Fruit fly (Drosophila melanogaster) Kc167 (cell line): Measurements from ENCODE around the gene g.

ENCODE experiments used
- Myc ChIP-seq: fragments of >200 bp; optimal IDR thresholded peaks from 2 replicates; lab custom pipeline; 2017; ENCODE audit warnings: missing external identifiers
- Sin3A ChIP-seq: fragments of >200 bp; optimal IDR thresholded peaks from 2 replicates; lab custom pipeline; 2018; ENCODE audit warnings: missing external identifiers
- h ChIP-seq: fragments of >200 bp; optimal IDR thresholded peaks from 3 replicates; lab custom pipeline; 2018; ENCODE audit warnings: missing external identifiers
- insv ChIP-seq: fragments of >200 bp; optimal IDR thresholded peaks from 3 replicates; lab custom pipeline; 2018; ENCODE audit warnings: missing external identifiers
- psq ChIP-seq: fragments of >200 bp; optimal IDR thresholded peaks from 2 replicates; lab custom pipeline; 2017; ENCODE audit warnings: missing external identifiers
- ttk ChIP-seq: sonication (Bioruptor generic); optimal IDR thresholded peaks from 2 replicates; lab custom pipeline; 2017; ENCODE audit warnings: missing external identifiers

Gene g

dm6 chrX:13762372-13762883 is 26.4 kb upstream of the g start, which contains the start of gene rdgB:
Gene rdgB, plus strand, starts transcription at chrX:13762752.
- TF ChIP-seq psq (no peak), ttk (lab: Kevin White, UChicago) (no peak), h (lab: Kevin White, UChicago) (no peak)

dm6 chrX:13761762-13762371 is 25.8 kb upstream of the g start:
- TF ChIP-seq ttk (lab: Kevin White, UChicago) (no peak), insv (lab: Kevin White, UChicago) (no peak), h (lab: Kevin White, UChicago) (no peak), Sin3A (lab: Kevin White, UChicago) (no peak), psq (no peak), Myc (lab: Kevin White, UChicago) (no peak)

- TF ChIP-seq Sin3A (lab: Kevin White, UChicago) (no peak), Myc (lab: Kevin White, UChicago) (no peak), psq (no peak), ttk (lab: Kevin White, UChicago) (no peak), h (lab: Kevin White, UChicago) (no peak), insv (lab: Kevin White, UChicago) (no peak)
These were observed 23.0 kb upstream of the g start, which contains the start of gene Yp3 for dm6 chrX:13758989-13759549. Gene Yp3, plus strand, starts transcription at chrX:13759546.

- TF ChIP-seq ttk (lab: Kevin White, UChicago) (no peak), psq (no peak), Sin3A (lab: Kevin White, UChicago) (no peak), h (lab: Kevin White, UChicago) (no peak), insv (lab: Kevin White, UChicago) (no peak), Myc (lab: Kevin White, UChicago) (no peak)
These were observed 20.8 kb upstream of the g start, which contains the start of the genes CG32625 and Rtc1 for dm6 chrX:13756776-13757312. Gene CG32625, minus strand, starts transcription at chrX:13756826. Gene Rtc1, plus strand, starts transcription at chrX:13757179.

- TF ChIP-seq insv (lab: Kevin White, UChicago) (no peak), psq (no peak), ttk (lab: Kevin White, UChicago) (no peak), Myc (lab: Kevin White, UChicago) (no peak), h (lab: Kevin White, UChicago) (no peak), Sin3A (lab: Kevin White, UChicago) (no peak)
These were observed 19.1 kb upstream of the g start, which contains the start of gene Pdcd4 for dm6 chrX:13755152-13755557. Gene Pdcd4, minus strand, starts transcription at chrX:13755406.

dm6 chrX:13754476-13754875 is 18.4 kb upstream of the g start:
- TF ChIP-seq h (lab: Kevin White, UChicago) (no peak), Myc (lab: Kevin White, UChicago) (no peak), insv (lab: Kevin White, UChicago) (no peak), Sin3A (lab: Kevin White, UChicago) (no peak), psq (no peak), ttk (lab: Kevin White, UChicago) (no peak)

dm6 chrX:13753775-13754174 is 17.7 kb upstream of the g start:
- no peak for TF ChIP-seq insv (lab: Kevin White, UChicago)
- peak; percentile 55 for TF ChIP-seq psq

dm6 chrX:13753101-13753758 is 17.2 kb upstream of the g start:
- TF ChIP-seq psq, result peak; percentile 36
- TF ChIP-seq ttk (lab: Kevin White, UChicago), result no peak
- no peak for TF ChIP-seq Myc (lab: Kevin White, UChicago)

- TF ChIP-seq h (lab: Kevin White, UChicago) (no peak), Sin3A (lab: Kevin White, UChicago) (no peak)
These were observed 16.5 kb upstream of the g start for dm6 chrX:13752543-13753046.

dm6 chrX:13749873-13750241 is 13.8 kb upstream of the g start:
- TF ChIP-seq Sin3A (lab: Kevin White, UChicago), result no peak
- TF ChIP-seq ttk (lab: Kevin White, UChicago), result no peak
- TF ChIP-seq insv (lab: Kevin White, UChicago), result no peak
- TF ChIP-seq Myc (lab: Kevin White, UChicago), result no peak

dm6 chrX:13748906-13749872 is 13.1 kb upstream of the g start:
- TF ChIP-seq insv (lab: Kevin White, UChicago) (no peak), psq (no peak), h (lab: Kevin White, UChicago) (no peak), Myc (lab: Kevin White, UChicago) (no peak), ttk (lab: Kevin White, UChicago) (no peak), Sin3A (lab: Kevin White, UChicago) (no peak)
